Worm (Caenorhabditis elegans) whole organism, L3 larva: ENCODE data around the gene ser-7.

Experiments used
- aly-2 ChIP-seq: fragments of 150-350 bp; optimal IDR thresholded peaks from 2 replicates; lab custom pipeline; 2014; ENCODE audit warnings: missing biosample characterization, missing genetic modification characterization
- ceh-16 ChIP-seq: sonication (generic microtip); optimal IDR thresholded peaks from 2 replicates; lab custom pipeline; 2017; ENCODE audit warnings: missing biosample characterization, missing genetic modification characterization
- ceh-28 ChIP-seq: fragments of 150-350 bp; optimal IDR thresholded peaks from 2 replicates; lab custom pipeline; 2014; ENCODE audit warnings: missing biosample characterization, missing genetic modification reagents, missing genetic modification characterization
- ceh-82 ChIP-seq: fragments of 150-350 bp; optimal IDR thresholded peaks from 2 replicates; lab custom pipeline; 2014; ENCODE audit warnings: missing biosample characterization, missing genetic modification characterization
- ceh-9 ChIP-seq: sonication (generic microtip); optimal IDR thresholded peaks from 2 replicates; lab custom pipeline; 2018; ENCODE audit warnings: missing biosample characterization, missing genetic modification characterization
- egl-27 ChIP-seq: sonication (generic microtip); optimal IDR thresholded peaks from 4 replicates; lab custom pipeline; 2017; ENCODE audit warnings: missing biosample characterization, missing genetic modification reagents, missing genetic modification characterization
- egl-5 ChIP-seq: fragments of 150-350 bp; optimal IDR thresholded peaks from 2 replicates; lab custom pipeline; 2017; ENCODE audit warnings: missing biosample characterization, missing genetic modification reagents, missing genetic modification characterization, inconsistent platforms
- elt-1 ChIP-seq: fragments of 150-350 bp; optimal IDR thresholded peaks from 2 replicates; lab custom pipeline; 2014; ENCODE audit warnings: missing biosample characterization, missing genetic modification characterization
- elt-2 ChIP-seq: sonication (generic microtip); optimal IDR thresholded peaks from 2 replicates; lab custom pipeline; 2016; ENCODE audit warnings: missing genetic modification reagents, mild to moderate bottlenecking, missing genetic modification characterization, missing compliant biosample characterization
- elt-3 ChIP-seq, 3 experiments: fragments of 150-350 bp in 1 of 3; sonication (generic microtip) in 2 of 3; optimal IDR thresholded peaks; 2 replicates in 2 of 3; 4 replicates in 1 of 3; lab custom pipeline; 2014 to 2017; ENCODE audit warnings: missing biosample characterization in 3 of 3, missing genetic modification characterization in 3 of 3
- eor-1 ChIP-seq, 2 experiments: fragments of 150-350 bp; optimal IDR thresholded peaks; 2 replicates each; lab custom pipeline; 2014 to 2018; ENCODE audit warnings: missing biosample characterization in 2 of 2, missing genetic modification characterization in 2 of 2
- fkh-10 ChIP-seq: sonication (generic microtip); optimal IDR thresholded peaks from 2 replicates; lab custom pipeline; 2017; ENCODE audit warnings: missing biosample characterization, missing genetic modification reagents, missing genetic modification characterization
- fkh-2 ChIP-seq: fragments of 150-350 bp; optimal IDR thresholded peaks from 2 replicates; lab custom pipeline; 2014; ENCODE audit warnings: missing biosample characterization, missing genetic modification reagents, missing genetic modification characterization
- fos-1 ChIP-seq: fragments of 150-350 bp; optimal IDR thresholded peaks from 2 replicates; lab custom pipeline; 2014; ENCODE audit warnings: missing biosample characterization, missing genetic modification characterization
- hmg-11 ChIP-seq: sonication (generic microtip); optimal IDR thresholded peaks from 2 replicates; lab custom pipeline; 2016; ENCODE audit warnings: missing genetic modification characterization, missing compliant biosample characterization
- jun-1 ChIP-seq: fragments of 150-350 bp; optimal IDR thresholded peaks from 2 replicates; lab custom pipeline; 2014; ENCODE audit warnings: missing biosample characterization, missing genetic modification reagents, missing genetic modification characterization
- lin-15B ChIP-seq: fragments of 150-350 bp; optimal IDR thresholded peaks from 2 replicates; lab custom pipeline; 2014; ENCODE audit warnings: missing biosample characterization, missing genetic modification characterization
- lin-39 ChIP-seq: fragments of 150-350 bp; optimal IDR thresholded peaks from 2 replicates; lab custom pipeline; 2018; ENCODE audit warnings: missing biosample characterization, missing genetic modification reagents, missing genetic modification characterization
- mdl-1 ChIP-seq: fragments of 150-350 bp; optimal IDR thresholded peaks from 2 replicates; lab custom pipeline; 2014; ENCODE audit warnings: missing biosample characterization, missing genetic modification characterization
- mml-1 ChIP-seq: fragments of 150-350 bp; sonication (generic microtip); optimal IDR thresholded peaks from 3 replicates; lab custom pipeline; 2014; ENCODE audit warnings: missing biosample characterization, missing genetic modification characterization
- nfya-1 ChIP-seq: sonication (generic microtip); optimal IDR thresholded peaks from 2 replicates; lab custom pipeline; 2017; ENCODE audit warnings: missing genetic modification characterization, mild to moderate bottlenecking, missing compliant biosample characterization, antibody characterized with exemption, moderate library complexity; ENCODE audit not compliant: insufficient read depth
- nhr-12 ChIP-seq: fragments of 150-350 bp; optimal IDR thresholded peaks from 2 replicates; lab custom pipeline; 2014; ENCODE audit warnings: missing biosample characterization, missing genetic modification characterization
- nhr-23 ChIP-seq: fragments of 150-350 bp; optimal IDR thresholded peaks from 2 replicates; lab custom pipeline; 2014; ENCODE audit warnings: missing biosample characterization, missing genetic modification reagents, missing genetic modification characterization
- nhr-25 ChIP-seq: sonication (generic microtip); optimal IDR thresholded peaks from 2 replicates; lab custom pipeline; 2017; ENCODE audit warnings: missing biosample characterization, missing genetic modification characterization
- nhr-28 ChIP-seq: fragments of 150-350 bp; optimal IDR thresholded peaks from 2 replicates; lab custom pipeline; 2014; ENCODE audit warnings: missing biosample characterization, missing genetic modification characterization
- nhr-67 ChIP-seq: fragments of 150-350 bp; optimal IDR thresholded peaks from 2 replicates; lab custom pipeline; 2014; ENCODE audit warnings: missing biosample characterization, missing genetic modification characterization
- nhr-76 ChIP-seq: fragments of 150-350 bp; sonication (generic microtip); optimal IDR thresholded peaks from 5 replicates; lab custom pipeline; 2014; ENCODE audit warnings: missing biosample characterization, missing genetic modification characterization
- nhr-77 ChIP-seq: fragments of 150-350 bp; optimal IDR thresholded peaks from 2 replicates; lab custom pipeline; 2014; ENCODE audit warnings: missing biosample characterization, missing genetic modification characterization
- pha-4 ChIP-seq: fragments of 150-350 bp; optimal IDR thresholded peaks from 2 replicates; lab custom pipeline; 2014; ENCODE audit warnings: missing biosample characterization, missing genetic modification reagents, missing genetic modification characterization
- snpc-4 ChIP-seq: fragments of 150-350 bp; optimal IDR thresholded peaks from 2 replicates; lab custom pipeline; 2014; ENCODE audit warnings: missing biosample characterization, missing genetic modification characterization
- unc-39 ChIP-seq: sonication (generic microtip); optimal IDR thresholded peaks from 4 replicates; lab custom pipeline; 2017; ENCODE audit warnings: missing biosample characterization, missing genetic modification characterization
- ztf-11 ChIP-seq: fragments of 150-350 bp; optimal IDR thresholded peaks from 2 replicates; lab custom pipeline; 2014; ENCODE audit warnings: missing biosample characterization, missing genetic modification characterization

ser-7 gene

DNA sequence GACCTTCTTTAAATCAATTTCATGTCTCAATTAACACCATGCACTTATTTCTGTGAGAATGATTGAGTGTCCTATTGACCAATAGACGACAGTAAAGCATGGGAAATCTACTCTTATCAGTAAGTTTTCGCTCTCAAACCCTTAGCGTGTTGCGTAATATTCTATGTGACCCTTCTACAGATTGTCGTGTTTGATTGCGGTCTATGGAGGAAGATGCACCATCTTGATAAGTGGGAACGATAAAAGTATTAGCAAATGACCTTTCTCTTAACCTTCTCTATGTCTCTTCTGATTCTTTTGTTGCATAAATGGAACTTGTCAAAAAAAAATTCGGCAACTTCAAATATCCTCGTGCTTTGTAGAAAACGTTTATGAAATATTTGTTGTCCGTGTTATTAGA is 30.5 kb downstream of the ser-7 start:
- TF ChIP-seq ceh-16 (tag; lab: Kevin White, UChicago) (peak; percentile 74), nhr-77 (tag; lab: Kevin White, UChicago) (no peak), ceh-28 (tag; lab: Kevin White, UChicago) (no peak), fkh-2 (no peak), fos-1 (no peak), snpc-4 (tag; lab: Kevin White, UChicago) (no peak), nhr-23 (peak; percentile 47), elt-1 (peak; percentile 93), ceh-82 (tag; lab: Kevin White, UChicago) (no peak), nhr-25 (tag; lab: Kevin White, UChicago) (peak; percentile 75), hmg-11 (tag; lab: Kevin White, UChicago) (no peak), elt-2 (tag; lab: Kevin White, UChicago) (peak; percentile 9)
- TF ChIP-seq, all 47 proteins: peak for 5

DNA sequence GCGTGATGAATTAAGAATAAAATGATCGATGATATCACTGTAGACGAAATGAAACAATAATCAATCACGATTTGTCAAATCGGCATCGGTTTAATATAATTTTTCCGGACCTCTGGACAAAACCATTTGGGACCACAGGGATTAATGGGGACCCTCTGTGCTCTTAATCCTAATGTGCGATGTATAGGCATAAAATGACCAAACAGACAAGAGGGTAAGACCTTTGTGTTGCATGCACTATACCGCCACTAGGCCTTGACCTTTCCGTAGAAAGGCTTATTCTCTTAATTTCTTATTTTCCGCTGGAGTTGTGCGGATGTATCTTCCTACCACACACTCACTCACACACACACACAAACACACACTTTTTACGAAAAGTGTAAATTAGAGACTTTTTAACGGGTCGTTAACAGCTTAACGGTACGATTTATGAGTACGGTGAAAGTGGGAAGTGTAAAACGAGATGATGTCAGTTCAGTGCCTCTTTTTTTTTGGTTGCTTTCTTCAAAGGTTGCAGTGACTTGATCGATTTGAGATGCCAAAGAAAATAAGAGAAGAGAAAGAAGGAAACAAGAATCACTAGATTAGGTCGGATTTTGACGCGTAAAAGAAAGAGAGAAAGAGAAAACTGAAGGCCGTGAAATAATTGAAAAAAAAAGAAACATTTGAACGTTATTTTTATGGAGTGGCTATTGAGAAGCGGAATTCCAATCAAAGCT is 31.6 kb downstream of the ser-7 start:
- TF ChIP-seq pha-4 (tag; lab: Kevin White, UChicago) (no peak), nhr-25 (tag; lab: Kevin White, UChicago) (peak; percentile 83), fkh-10 (GFP tag; lab: Kevin White, UChicago) (no peak), nhr-67 (tag; lab: Kevin White, UChicago) (no peak), jun-1 (tag; lab: Kevin White, UChicago) (no peak), ztf-11 (tag; lab: Kevin White, UChicago) (no peak), lin-15B (tag; lab: Kevin White, UChicago) (no peak), unc-39 (tag; lab: Kevin White, UChicago) (no peak)
- TF ChIP-seq, all 47 proteins: peak for 1

DNA sequence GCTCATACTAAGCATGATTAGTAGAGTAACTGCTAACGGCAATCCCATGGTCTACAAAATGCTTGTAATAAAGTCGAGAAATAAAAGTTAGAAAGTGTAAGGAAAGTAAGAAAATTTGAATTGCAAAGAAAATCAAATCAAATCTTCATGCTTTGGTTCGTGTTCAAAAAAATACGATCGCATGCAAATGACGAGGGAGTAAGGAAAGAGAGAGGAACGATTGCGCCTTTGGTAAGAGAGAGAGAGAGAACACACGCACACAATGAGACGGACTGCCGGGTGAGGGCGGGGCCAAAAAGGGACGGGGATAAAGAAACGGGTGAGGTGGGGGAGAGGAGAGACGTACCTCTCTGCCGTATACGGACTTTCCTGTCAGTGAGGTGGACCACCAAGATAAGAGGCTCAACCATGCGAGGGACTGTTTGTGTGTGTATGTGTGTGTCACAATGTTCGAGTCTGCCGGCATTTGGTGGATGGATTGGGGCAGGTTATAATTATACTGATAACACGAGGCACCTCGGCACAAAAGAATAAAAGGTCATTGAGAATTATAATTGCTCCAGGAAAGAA is 32.5 kb downstream of the ser-7 start, which contains the start of gene igcm-3:
igcm-3 (minus strand) TSS at position 51 of the 570 bp plus-strand sequence.
- no peak for TF ChIP-seq fkh-2
- TF ChIP-seq lin-15B (tag; lab: Kevin White, UChicago), result no peak
- TF ChIP-seq lin-39 (tag; lab: Kevin White, UChicago), result no peak
- no peak for TF ChIP-seq nfya-1 (tag; lab: Kevin White, UChicago)
- TF ChIP-seq mml-1 (tag; lab: Kevin White, UChicago), result no peak
- TF ChIP-seq ceh-9 (tag; lab: Kevin White, UChicago), result no peak
- TF ChIP-seq elt-1, result no peak
- TF ChIP-seq eor-1 (tag; optimal IDR thresholded peaks at IDR 0.05; lab: Kevin White, UChicago), result no peak
- TF ChIP-seq nhr-76 (tag; lab: Kevin White, UChicago), result no peak
- no peak for TF ChIP-seq ceh-82 (tag; lab: Kevin White, UChicago)
- TF ChIP-seq elt-2 (tag; lab: Kevin White, UChicago), result no peak
- no peak for TF ChIP-seq nhr-67 (tag; lab: Kevin White, UChicago)
- TF ChIP-seq ceh-28 (tag; lab: Kevin White, UChicago), result no peak
- TF ChIP-seq mdl-1, result no peak
- TF ChIP-seq aly-2 (tag; lab: Kevin White, UChicago), result no peak
- no peak for TF ChIP-seq nhr-12 (tag; lab: Kevin White, UChicago)

DNA sequence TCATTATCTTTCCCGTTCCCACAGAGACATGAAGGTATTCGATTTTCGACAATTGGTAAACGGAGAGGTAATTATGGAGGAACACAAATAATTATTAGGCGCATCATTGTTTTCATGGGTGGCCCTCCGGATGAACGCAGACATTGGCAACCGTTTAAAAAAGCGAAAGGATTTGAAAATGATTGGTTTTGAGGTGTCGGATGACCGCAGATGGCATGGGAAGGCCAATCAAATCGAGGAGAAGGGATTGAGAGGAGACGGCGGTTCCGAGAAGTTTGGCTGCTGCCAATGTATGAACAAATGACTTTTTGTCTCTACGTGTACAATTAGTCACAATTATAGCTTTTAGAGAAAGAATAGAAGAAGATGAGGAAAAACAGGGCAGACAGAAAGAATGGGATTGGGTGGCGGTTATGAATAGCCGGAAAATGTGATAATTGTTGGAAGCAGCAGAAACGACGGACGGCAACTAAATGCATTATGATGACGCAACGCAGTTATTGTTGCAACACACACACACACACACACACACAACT is 34.2 kb downstream of the ser-7 start:
- TF ChIP-seq ceh-82 (tag; lab: Kevin White, UChicago), result no peak
- TF ChIP-seq ceh-9 (tag; lab: Kevin White, UChicago), result no peak
- no peak for TF ChIP-seq egl-27
- no peak for TF ChIP-seq nhr-77 (tag; lab: Kevin White, UChicago)
- TF ChIP-seq aly-2 (tag; lab: Kevin White, UChicago), result no peak
- no peak for TF ChIP-seq mml-1 (tag; lab: Kevin White, UChicago)
- TF ChIP-seq hmg-11 (tag; lab: Kevin White, UChicago), result no peak
- no peak for TF ChIP-seq fkh-10 (GFP tag; lab: Kevin White, UChicago)
- no peak for TF ChIP-seq elt-3 (tag; optimal IDR thresholded peaks at IDR 0.05; lab: Kevin White, UChicago)
- no peak for TF ChIP-seq fos-1
- no peak for TF ChIP-seq lin-39 (tag; lab: Kevin White, UChicago)
- TF ChIP-seq, all 47 proteins: peak for 0

DNA sequence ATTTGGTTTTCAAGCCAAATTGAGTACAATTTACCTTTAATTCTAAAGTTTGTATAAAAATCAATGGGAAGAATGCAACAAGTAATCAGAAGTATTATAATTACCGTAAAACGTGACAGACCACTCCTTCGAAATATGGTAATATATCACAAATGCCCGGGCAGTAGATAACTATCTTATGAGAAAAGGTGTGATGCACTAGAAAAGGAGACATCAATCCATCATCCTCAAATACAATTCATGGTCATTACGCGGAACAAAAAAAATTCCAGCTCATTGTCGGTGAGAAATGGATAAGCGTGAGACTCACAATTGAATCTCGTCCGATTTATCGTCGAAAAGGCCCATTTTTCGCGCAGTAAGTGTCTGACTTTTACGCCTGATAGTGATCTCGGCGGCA is 35.8 kb downstream of the ser-7 start:
- TF ChIP-seq nhr-28 (tag; lab: Kevin White, UChicago) (no peak), egl-5 (no peak), egl-27 (no peak), nhr-23 (peak; percentile 4), elt-1 (peak; percentile 40), mdl-1 (no peak), nhr-25 (tag; lab: Kevin White, UChicago) (peak; percentile 32)
